Worm (Caenorhabditis elegans): ENCODE results near the gene F20D12.12.
"Not testable (repeated sequence)": the region's sequence is repeated elsewhere in the genome, so short reads cannot be mapped to it uniquely, and the experiment has no call there.

F20D12.12 gene

DNA sequence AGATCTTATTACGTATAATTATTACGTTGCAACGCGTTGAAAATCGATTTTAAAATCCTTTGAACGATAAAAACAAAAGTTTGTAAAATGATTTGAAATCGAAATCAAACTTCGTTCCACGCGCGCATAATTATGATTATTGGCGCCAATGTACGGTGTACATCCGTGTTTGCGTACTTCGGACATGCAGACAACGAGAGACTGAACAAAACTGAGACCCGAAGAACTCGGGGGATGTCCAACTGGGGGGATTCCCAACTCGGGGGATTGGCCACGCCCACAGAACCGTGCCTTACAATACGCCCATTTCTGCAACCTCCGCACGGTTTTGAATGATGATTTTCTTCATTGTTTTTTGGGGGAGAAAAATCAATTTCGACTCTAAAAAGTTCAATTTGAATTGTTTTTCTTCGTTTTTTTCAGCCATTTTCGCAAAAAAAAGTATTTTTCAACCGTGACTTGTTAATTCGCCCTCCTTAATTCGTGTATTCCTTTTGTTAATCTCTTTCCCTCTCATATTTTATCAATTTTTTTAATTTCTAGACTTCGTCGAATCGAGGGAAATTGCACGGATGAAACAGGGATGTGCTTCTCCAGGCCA is at the start of gene F20D12.12:
Gene F20D12.12 (plus strand): TSS at position 542 of the 601 bp plus-strand sequence.
- peak; percentile 82 to 96 for TF ChIP-seq lsy-2 (tag; optimal IDR thresholded peaks at IDR 0.05)
- TF ChIP-seq sma-3 (GFP tag; optimal IDR thresholded peaks at IDR 0.05) = peak; percentile 68
- peak; percentile 72 for TF ChIP-seq C34F6.9 (tag; optimal IDR thresholded peaks at IDR 0.05)
- peak; percentile 49 for TF ChIP-seq zag-1 (tag; optimal IDR thresholded peaks at IDR 0.05)
- TF ChIP-seq snpc-4 (tag; optimal IDR thresholded peaks at IDR 0.05) = peak; percentile 7
- peak; percentile 68 for TF ChIP-seq F13H6.1 (tag; optimal IDR thresholded peaks at IDR 0.05)
- peak; percentile 65 for TF ChIP-seq lin-13 (GFP tag; optimal IDR thresholded peaks at IDR 0.05)
- TF ChIP-seq nhr-25 (tag; optimal IDR thresholded peaks at IDR 0.05) = peak; percentile 24
- TF ChIP-seq sma-9 (GFP tag; optimal IDR thresholded peaks at IDR 0.05) = peak; percentile 75
- not testable (repeated sequence) for TF ChIP-seq sma-9 (tag; optimal IDR thresholded peaks at IDR 0.05)
- TF ChIP-seq unc-55 (GFP tag; optimal IDR thresholded peaks at IDR 0.05) = peak; percentile 55
- TF ChIP-seq nhr-129 (tag; optimal IDR thresholded peaks at IDR 0.05) = peak; percentile 74
- TF ChIP-seq gmeb-1 (tag; optimal IDR thresholded peaks at IDR 0.05) = peak; percentile 32
- TF ChIP-seq crh-2 (tag; optimal IDR thresholded peaks at IDR 0.05) = peak; percentile 33

DNA sequence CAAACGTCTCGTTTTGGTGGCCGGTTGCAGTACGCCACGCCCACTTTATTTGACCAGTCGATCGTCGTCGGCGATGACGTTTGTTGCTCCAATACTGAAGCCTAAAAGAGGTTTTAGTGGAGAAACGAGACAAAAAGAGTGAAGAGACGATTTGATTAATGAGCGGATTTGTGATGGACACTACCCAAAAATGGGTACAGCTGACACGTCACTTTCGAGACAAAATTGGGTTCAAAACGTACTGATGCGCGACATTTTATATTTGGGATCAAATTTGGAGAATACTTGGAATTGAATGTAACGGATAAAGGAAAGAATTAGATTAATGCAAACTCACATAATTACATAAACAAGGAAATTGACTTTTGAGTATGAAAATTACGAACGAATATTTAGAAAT is 49.8 kb upstream of the F20D12.12 start, which contains the start of gene ilys-4:
Gene ilys-4 (minus strand): TSS at position 101 of the 400 bp plus-strand sequence.
- no peak for TF ChIP-seq unc-62 (GFP tag; optimal IDR thresholded peaks at IDR 0.05)
- TF ChIP-seq nhr-25 (tag; optimal IDR thresholded peaks at IDR 0.05) = no peak
- peak; percentile 11 for TF ChIP-seq mab-5 (tag; optimal IDR thresholded peaks at IDR 0.05)
- no peak for TF ChIP-seq ceh-16 (tag; optimal IDR thresholded peaks at IDR 0.05)
- no peak for TF ChIP-seq alr-1 (tag; optimal IDR thresholded peaks at IDR 0.05)
- no peak for TF ChIP-seq ceh-82 (tag; optimal IDR thresholded peaks at IDR 0.05)
- TF ChIP-seq unc-55 (GFP tag; optimal IDR thresholded peaks at IDR 0.05) = peak; percentile 37
- no peak for TF ChIP-seq nhr-77 (tag; optimal IDR thresholded peaks at IDR 0.05)
- TF ChIP-seq nhr-10 (tag; optimal IDR thresholded peaks at IDR 0.05) = no peak
- no peak for TF ChIP-seq ama-1 (optimal IDR thresholded peaks at IDR 0.05)
- TF ChIP-seq sem-4 (tag; optimal IDR thresholded peaks at IDR 0.05) = no peak
- TF ChIP-seq elt-1 (tag; optimal IDR thresholded peaks at IDR 0.05) = no peak
- TF ChIP-seq elt-3 (tag; optimal IDR thresholded peaks at IDR 0.05) = no peak
- TF ChIP-seq nhr-129 (tag; optimal IDR thresholded peaks at IDR 0.05) = no peak
- TF ChIP-seq crh-2 (tag; optimal IDR thresholded peaks at IDR 0.05) = peak; percentile 18
- TF ChIP-seq lsy-2 (tag; optimal IDR thresholded peaks at IDR 0.05) = peak in 1 of 2 experiments; percentile 5
- TF ChIP-seq aly-2 (tag; optimal IDR thresholded peaks at IDR 0.05) = no peak
- no peak for TF ChIP-seq mdl-1 (tag; optimal IDR thresholded peaks at IDR 0.05)
- no peak for TF ChIP-seq lin-13 (GFP tag; optimal IDR thresholded peaks at IDR 0.05)
- TF ChIP-seq Y55F3AM.14 (GFP tag; optimal IDR thresholded peaks at IDR 0.05) = no peak
- no peak for TF ChIP-seq nhr-11 (tag; optimal IDR thresholded peaks at IDR 0.05)
- TF ChIP-seq F13H6.1 (tag; optimal IDR thresholded peaks at IDR 0.05) = no peak
- no peak for TF ChIP-seq sma-9 (GFP tag; optimal IDR thresholded peaks at IDR 0.05)
- TF ChIP-seq sma-9 (tag; optimal IDR thresholded peaks at IDR 0.05) = no peak
- TF ChIP-seq ztf-1 (GFP tag; conservative IDR thresholded peaks at IDR 0.05) = no peak
- no peak for TF ChIP-seq fos-1 (tag; optimal IDR thresholded peaks at IDR 0.05)
- no peak for TF ChIP-seq dmd-4 (tag; optimal IDR thresholded peaks at IDR 0.05)
- no peak for TF ChIP-seq nhr-237 (tag; optimal IDR thresholded peaks at IDR 0.05)

DNA sequence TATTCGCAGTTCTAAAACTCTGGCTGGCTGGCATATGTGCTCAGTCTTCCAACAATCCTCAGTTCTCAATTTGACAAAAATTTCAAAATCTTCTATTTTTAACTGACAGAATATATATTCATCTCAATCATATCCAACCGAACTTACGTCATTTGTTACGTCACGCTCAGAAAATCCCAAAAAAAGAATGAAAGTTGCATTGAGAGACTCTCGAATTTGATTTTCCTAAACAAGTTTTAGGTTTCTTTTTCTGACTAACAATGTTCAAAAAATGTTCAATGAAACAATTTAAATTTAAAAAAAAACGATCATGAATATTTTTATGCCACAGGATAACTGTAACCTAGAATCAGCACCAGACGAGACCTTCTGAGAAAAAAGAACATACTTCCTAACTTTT is 49.3 kb upstream of the F20D12.12 start:
- no peak for TF ChIP-seq mdl-1 (tag; optimal IDR thresholded peaks at IDR 0.05)
- no peak for TF ChIP-seq R02D3.7 (tag; optimal IDR thresholded peaks at IDR 0.05)

DNA sequence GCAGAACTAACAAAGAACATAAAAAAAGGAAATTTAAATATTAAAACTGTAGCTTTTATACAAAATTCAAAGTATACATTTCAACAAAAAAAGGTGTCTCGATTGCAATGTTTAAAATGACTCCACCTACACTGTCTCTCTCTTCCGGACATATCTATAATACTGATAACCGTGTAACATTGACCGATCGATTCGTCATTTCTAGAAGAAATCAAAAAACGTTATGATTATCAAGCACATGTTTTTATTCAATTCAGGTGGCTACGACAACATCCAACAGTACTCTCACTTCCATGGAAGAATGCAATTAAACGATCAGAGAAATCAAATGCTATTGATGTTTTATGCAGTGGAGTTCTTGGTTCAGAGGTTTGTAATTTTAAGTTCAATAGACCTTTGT is 48.8 kb upstream of the F20D12.12 start:
- TF ChIP-seq crh-2 (tag; optimal IDR thresholded peaks at IDR 0.05) = peak; percentile 38
- TF ChIP-seq fos-1 (tag; optimal IDR thresholded peaks at IDR 0.05) = peak; percentile 89
- TF ChIP-seq lsy-2 (tag; optimal IDR thresholded peaks at IDR 0.05) = no peak

DNA sequence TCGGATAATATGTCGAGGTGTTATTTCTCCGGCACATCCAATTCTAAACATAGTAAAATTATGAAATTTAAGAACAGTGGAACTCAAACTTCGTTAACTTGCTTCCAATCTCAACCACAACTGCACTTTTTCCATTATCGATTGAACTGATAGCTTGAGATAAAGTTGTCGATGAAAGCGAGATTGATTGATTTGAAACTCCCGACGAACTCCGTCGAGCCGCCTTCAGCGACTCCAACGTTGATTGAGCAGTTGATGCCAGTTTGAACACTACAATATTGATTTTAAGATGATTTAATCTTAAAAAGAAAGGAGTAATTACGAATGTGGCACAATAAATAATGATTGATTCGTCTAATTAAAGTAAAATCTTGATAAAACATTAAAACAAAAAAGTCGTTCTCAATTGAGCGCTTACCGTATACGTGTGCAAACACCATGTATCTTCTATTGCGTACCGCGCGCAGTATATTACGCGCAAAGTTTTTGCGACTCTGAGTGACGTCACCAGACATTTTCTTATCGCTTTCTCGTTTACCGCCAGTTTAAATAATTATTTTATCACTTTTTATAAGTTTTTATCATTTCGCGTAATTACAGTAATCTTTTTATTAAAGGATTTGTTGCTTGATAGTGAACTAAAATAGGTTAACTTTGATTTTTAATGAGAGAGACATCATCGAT is 44.9 kb upstream of the F20D12.12 start, which contains the start of gene arp-11:
Gene arp-11 (minus strand): TSS at position 51 of the 684 bp plus-strand sequence.
- TF ChIP-seq sma-9 (GFP tag; optimal IDR thresholded peaks at IDR 0.05) = peak; percentile 79
- TF ChIP-seq sma-9 (tag; optimal IDR thresholded peaks at IDR 0.05) = no peak
- TF ChIP-seq R02D3.7 (tag; optimal IDR thresholded peaks at IDR 0.05) = no peak
- no peak for TF ChIP-seq zag-1 (tag; optimal IDR thresholded peaks at IDR 0.05)
- TF ChIP-seq unc-62 (GFP tag; optimal IDR thresholded peaks at IDR 0.05) = no peak
- TF ChIP-seq nhr-237 (tag; optimal IDR thresholded peaks at IDR 0.05) = no peak
- TF ChIP-seq alr-1 (tag; optimal IDR thresholded peaks at IDR 0.05) = no peak
- TF ChIP-seq nhr-25 (tag; optimal IDR thresholded peaks at IDR 0.05) = peak; percentile 41
- TF ChIP-seq blmp-1 (tag; optimal IDR thresholded peaks at IDR 0.05; ENCODE audit: insufficient read depth) = no peak
- TF ChIP-seq crh-2 (tag; optimal IDR thresholded peaks at IDR 0.05) = peak; percentile 92
- TF ChIP-seq mab-5 (tag; optimal IDR thresholded peaks at IDR 0.05) = no peak
- peak; percentile 57 for TF ChIP-seq lin-13 (GFP tag; optimal IDR thresholded peaks at IDR 0.05)
- peak; percentile 25 for TF ChIP-seq snpc-4 (tag; optimal IDR thresholded peaks at IDR 0.05)
- no peak for TF ChIP-seq peb-1 (tag; optimal IDR thresholded peaks at IDR 0.05)
- TF ChIP-seq unc-39 (tag; optimal IDR thresholded peaks at IDR 0.05) = no peak
- peak; percentile 77 for TF ChIP-seq sma-3 (GFP tag; optimal IDR thresholded peaks at IDR 0.05)
- no peak for TF ChIP-seq mdl-1 (tag; optimal IDR thresholded peaks at IDR 0.05)
- peak; percentile 70 for TF ChIP-seq sem-4 (tag; optimal IDR thresholded peaks at IDR 0.05)
- no peak for TF ChIP-seq elt-3 (tag; optimal IDR thresholded peaks at IDR 0.05)
- TF ChIP-seq nhr-129 (tag; optimal IDR thresholded peaks at IDR 0.05) = peak; percentile 88
- no peak for TF ChIP-seq nhr-11 (tag; optimal IDR thresholded peaks at IDR 0.05)
- no peak for TF ChIP-seq ztf-11 (tag; optimal IDR thresholded peaks at IDR 0.05)
- peak; percentile 22 for TF ChIP-seq nhr-6 (tag; optimal IDR thresholded peaks at IDR 0.05)
- no peak for TF ChIP-seq ceh-16 (tag; optimal IDR thresholded peaks at IDR 0.05)
- TF ChIP-seq ztf-1 (GFP tag; conservative IDR thresholded peaks at IDR 0.05) = no peak
- TF ChIP-seq nhr-77 (tag; optimal IDR thresholded peaks at IDR 0.05) = no peak
- no peak for TF ChIP-seq nhr-23 (tag; optimal IDR thresholded peaks at IDR 0.05)
